Fruit fly (Drosophila melanogaster): ENCODE data around the gene CG9389.

dm6 chr3L:21252932-21253760, 17.2 kb downstream of the CG9389 start:
- TF ChIP-seq insv (optimal IDR thresholded peaks at IDR 0.05) (no peak), ttk (optimal IDR thresholded peaks at IDR 0.05) (no peak), h (optimal IDR thresholded peaks at IDR 0.05) (no peak)
